Fruit fly (Drosophila melanogaster) whole organism, embryonic: Measurements from ENCODE around the gene CaBP1.

Source experiments
- Blimp-1 ChIP-seq: fragments of 200-800 bp; sonication (Bioruptor generic); optimal IDR thresholded peaks from 3 replicates; lab custom pipeline; 2018; ENCODE audit warnings: missing biosample characterization, missing genetic modification characterization, mild to moderate bottlenecking, moderate library complexity, missing genetic modification reagents
- CG10654 ChIP-seq: fragments of 200-800 bp; sonication (Bioruptor generic); optimal IDR thresholded peaks from 2 replicates; lab custom pipeline; 2016; ENCODE audit warnings: missing biosample characterization, missing genetic modification characterization
- CG11247 ChIP-seq: fragments of 200-800 bp; sonication (Bioruptor generic); IDR thresholded peaks from 2 replicates; pipeline ENCODE4 v1.3.6; 2022; ENCODE audit warnings: missing biosample characterization, missing genetic modification characterization
- CG12219 ChIP-seq: fragments of 200-800 bp; sonication (Bioruptor generic); optimal IDR thresholded peaks from 3 replicates; lab custom pipeline; 2018; ENCODE audit warnings: missing biosample characterization, mild to moderate bottlenecking, missing genetic modification characterization
- CG13287 ChIP-seq: fragments of 200-800 bp; sonication (Bioruptor generic); IDR thresholded peaks from 2 replicates; pipeline ENCODE4 v1.3.6; 2022; ENCODE audit warnings: missing biosample characterization, missing genetic modification characterization; ENCODE audit not compliant: partially characterized antibody
- CG13624 ChIP-seq: fragments of 200-800 bp; sonication (Bioruptor generic); optimal IDR thresholded peaks from 2 replicates; lab custom pipeline; 2016; ENCODE audit warnings: missing biosample characterization, missing genetic modification characterization
- CG15696 ChIP-seq: fragments of 200-800 bp; sonication (Bioruptor generic); optimal IDR thresholded peaks from 2 replicates; lab custom pipeline; 2019; ENCODE audit warnings: missing biosample characterization, mild to moderate bottlenecking, missing genetic modification characterization, moderate library complexity
- CG1602 ChIP-seq: fragments of 200-800 bp; sonication (Bioruptor generic); optimal IDR thresholded peaks from 3 replicates; lab custom pipeline; 2016; ENCODE audit warnings: missing biosample characterization, missing genetic modification characterization
- CG17385 ChIP-seq: fragments of 200-800 bp; sonication (Bioruptor generic); optimal IDR thresholded peaks from 3 replicates; lab custom pipeline; 2018; ENCODE audit warnings: missing biosample characterization, mild to moderate bottlenecking, missing genetic modification characterization
- CG17912 ChIP-seq: fragments of 200-800 bp; sonication (Bioruptor generic); optimal IDR thresholded peaks from 2 replicates; lab custom pipeline; 2018; ENCODE audit warnings: missing biosample characterization, mild to moderate bottlenecking, missing genetic modification characterization
- CG18262 ChIP-seq: fragments of 200-800 bp; optimal IDR thresholded peaks from 3 replicates; lab custom pipeline; 2019; ENCODE audit warnings: missing biosample characterization, mild to moderate bottlenecking, missing genetic modification characterization, moderate library complexity
- CG2678 ChIP-seq: fragments of 200-800 bp; sonication (Bioruptor generic); optimal IDR thresholded peaks from 3 replicates; lab custom pipeline; 2019; ENCODE audit warnings: missing biosample characterization, mild to moderate bottlenecking, missing genetic modification characterization, moderate library complexity
- CG31441 ChIP-seq: fragments of 200-800 bp; sonication (Bioruptor generic); IDR thresholded peaks from 2 replicates; pipeline ENCODE4 v1.3.6; 2022; ENCODE audit warnings: missing biosample characterization, missing genetic modification characterization
- CG34224 ChIP-seq: fragments of 200-800 bp; sonication (Bioruptor generic); IDR thresholded peaks from 3 replicates; pipeline ENCODE4 v1.3.6; 2022; ENCODE audit warnings: missing biosample characterization, missing genetic modification characterization; ENCODE audit not compliant: partially characterized antibody
- CG4404 ChIP-seq: fragments of 200-800 bp; sonication (Bioruptor generic); IDR thresholded peaks from 2 replicates; pipeline ENCODE4 v1.3.6; 2022; ENCODE audit warnings: missing biosample characterization, missing genetic modification characterization
- CG4730 ChIP-seq: fragments of 200-800 bp; sonication (Bioruptor generic); IDR thresholded peaks from 2 replicates; pipeline ENCODE4 v1.3.6; 2022; ENCODE audit warnings: missing biosample characterization, missing genetic modification characterization
- CG6689 ChIP-seq: fragments of 200-800 bp; sonication (Bioruptor generic); IDR thresholded peaks from 2 replicates; pipeline ENCODE4 v1.3.6; 2022; ENCODE audit warnings: missing biosample characterization, missing genetic modification characterization
- CG8924 ChIP-seq: fragments of 200-800 bp; optimal IDR thresholded peaks from 3 replicates; lab custom pipeline; 2019; ENCODE audit warnings: missing biosample characterization, mild to moderate bottlenecking, missing genetic modification characterization, moderate library complexity
- CG9215 ChIP-seq: fragments of 200-800 bp; sonication (Bioruptor generic); IDR thresholded peaks from 2 replicates; pipeline ENCODE4 v1.3.6; 2022; ENCODE audit warnings: missing biosample characterization, missing genetic modification characterization
- Deaf1 ChIP-seq: fragments of 200-800 bp; optimal IDR thresholded peaks from 3 replicates; lab custom pipeline; 2019; ENCODE audit warnings: missing biosample characterization, mild to moderate bottlenecking, missing genetic modification characterization, moderate library complexity
- Fer3 ChIP-seq: fragments of 200-800 bp; sonication (Bioruptor generic); optimal IDR thresholded peaks from 2 replicates; lab custom pipeline; 2018; ENCODE audit warnings: missing biosample characterization, mild to moderate bottlenecking, missing genetic modification characterization, moderate library complexity
- HHEX ChIP-seq: fragments of 200-800 bp; sonication (Bioruptor generic); optimal IDR thresholded peaks from 3 replicates; lab custom pipeline; 2017; ENCODE audit warnings: missing biosample characterization, mild to moderate bottlenecking, missing genetic modification characterization, missing genetic modification reagents
- HLH54F ChIP-seq: fragments of 200-800 bp; sonication (Bioruptor generic); optimal IDR thresholded peaks from 3 replicates; lab custom pipeline; 2016; ENCODE audit warnings: missing biosample characterization, missing genetic modification characterization
- HmgZ ChIP-seq: fragments of 200-800 bp; sonication (Bioruptor generic); optimal IDR thresholded peaks from 2 replicates; lab custom pipeline; 2018; ENCODE audit warnings: missing biosample characterization, mild to moderate bottlenecking, missing genetic modification characterization
- Hmr ChIP-seq: fragments of 200-800 bp; sonication (Bioruptor generic); optimal IDR thresholded peaks from 3 replicates; lab custom pipeline; 2017; ENCODE audit warnings: mild to moderate bottlenecking, missing biosample characterization, missing genetic modification reagents, missing genetic modification characterization
- Mes4 ChIP-seq: fragments of 200-800 bp; sonication (Bioruptor generic); optimal IDR thresholded peaks from 2 replicates; lab custom pipeline; 2016; ENCODE audit warnings: missing biosample characterization, missing genetic modification characterization
- Nf-YC ChIP-seq: fragments of 200-800 bp; optimal IDR thresholded peaks from 3 replicates; lab custom pipeline; 2019; ENCODE audit warnings: missing biosample characterization, mild to moderate bottlenecking, missing genetic modification characterization, moderate library complexity
- PHDP ChIP-seq: fragments of 200-800 bp; sonication (Bioruptor generic); optimal IDR thresholded peaks from 3 replicates; lab custom pipeline; 2018; ENCODE audit warnings: missing biosample characterization, mild to moderate bottlenecking, missing genetic modification characterization, moderate library complexity
- Usf ChIP-seq: fragments of 200-800 bp; sonication (Bioruptor generic); optimal IDR thresholded peaks from 2 replicates; lab custom pipeline; 2017; ENCODE audit warnings: missing genotype, missing biosample characterization, missing genetic modification characterization
- Xbp1 ChIP-seq: fragments of 200-800 bp; sonication (Bioruptor generic); optimal IDR thresholded peaks from 3 replicates; lab custom pipeline; 2016; ENCODE audit warnings: missing biosample characterization, mild to moderate bottlenecking, missing genetic modification characterization
- bbx ChIP-seq: fragments of 200-800 bp; sonication (Bioruptor generic); IDR thresholded peaks from 2 replicates; pipeline ENCODE4 v1.3.6; 2022; ENCODE audit warnings: missing biosample characterization, missing genetic modification characterization; ENCODE audit not compliant: partially characterized antibody
- dan ChIP-seq: fragments of 200-800 bp; sonication (Bioruptor generic); IDR thresholded peaks from 2 replicates; pipeline ENCODE4 v1.3.6; 2022; ENCODE audit warnings: missing biosample characterization, missing genetic modification characterization
- disco-r ChIP-seq: fragments of 200-800 bp; sonication (Bioruptor generic); optimal IDR thresholded peaks from 2 replicates; lab custom pipeline; 2016; ENCODE audit warnings: missing biosample characterization, missing genetic modification characterization
- dysf ChIP-seq: fragments of 200-800 bp; sonication (Bioruptor generic); IDR thresholded peaks from 3 replicates; pipeline ENCODE4 v1.3.6; 2022; ENCODE audit warnings: missing biosample characterization, missing genetic modification characterization
- eve ChIP-seq, 2 experiments: fragments of >200 bp; optimal IDR thresholded peaks; 2 replicates each; lab custom pipeline; 2017; ENCODE audit warnings: missing biosample characterization in 2 of 2, missing genetic modification characterization in 2 of 2
- fu2 ChIP-seq: fragments of 200-800 bp; sonication (Bioruptor generic); optimal IDR thresholded peaks from 2 replicates; lab custom pipeline; 2016; ENCODE audit warnings: missing biosample characterization, missing genetic modification characterization
- gfzf ChIP-seq: fragments of 200-800 bp; sonication (Bioruptor generic); optimal IDR thresholded peaks from 2 replicates; lab custom pipeline; 2016; ENCODE audit warnings: missing biosample characterization, mild to moderate bottlenecking, missing genetic modification characterization, moderate library complexity
- grn ChIP-seq: fragments of 200-800 bp; sonication (Bioruptor generic); optimal IDR thresholded peaks from 3 replicates; lab custom pipeline; 2017; ENCODE audit warnings: missing biosample characterization, missing genetic modification characterization
- hth ChIP-seq: fragments of >200 bp; optimal IDR thresholded peaks from 2 replicates; lab custom pipeline; 2017; ENCODE audit warnings: inconsistent platforms
- mam ChIP-seq: fragments of 200-800 bp; sonication (Bioruptor generic); optimal IDR thresholded peaks from 3 replicates; lab custom pipeline; 2016; ENCODE audit warnings: missing biosample characterization, missing genetic modification characterization
- nau ChIP-seq: fragments of 200-800 bp; sonication (Bioruptor generic); optimal IDR thresholded peaks from 3 replicates; lab custom pipeline; 2017; ENCODE audit warnings: missing biosample characterization, mild to moderate bottlenecking, missing genetic modification characterization, missing genetic modification reagents
- oc ChIP-seq: fragments of 200-800 bp; sonication (Bioruptor generic); optimal IDR thresholded peaks from 2 replicates; lab custom pipeline; 2018; ENCODE audit warnings: missing biosample characterization, mild to moderate bottlenecking, missing genetic modification characterization, moderate library complexity
- psq ChIP-seq: fragments of 200-800 bp; sonication (Bioruptor generic); optimal IDR thresholded peaks from 2 replicates; lab custom pipeline; 2017; ENCODE audit warnings: missing biosample characterization, missing genetic modification characterization
- slp2 ChIP-seq: fragments of 200-800 bp; sonication (Bioruptor generic); optimal IDR thresholded peaks from 2 replicates; lab custom pipeline; 2016; ENCODE audit warnings: missing biosample characterization, missing genetic modification characterization
- tna ChIP-seq: fragments of 200-800 bp; sonication (Bioruptor generic); IDR thresholded peaks from 2 replicates; pipeline ENCODE4 v1.3.6; 2022; ENCODE audit warnings: missing biosample characterization, missing genetic modification characterization; ENCODE audit not compliant: partially characterized antibody
- trh ChIP-seq: fragments of 200-800 bp; sonication (Bioruptor generic); optimal IDR thresholded peaks from 2 replicates; lab custom pipeline; 2016; ENCODE audit warnings: missing biosample characterization, missing genetic modification characterization
- unpg ChIP-seq: fragments of 200-800 bp; sonication (Bioruptor generic); optimal IDR thresholded peaks from 3 replicates; lab custom pipeline; 2018; ENCODE audit warnings: missing biosample characterization, mild to moderate bottlenecking, missing genetic modification characterization, moderate library complexity
- z ChIP-seq: fragments of 200-800 bp; sonication (Bioruptor generic); IDR thresholded peaks from 3 replicates; pipeline ENCODE4 v1.3.6; 2022; ENCODE audit warnings: missing biosample characterization, missing genetic modification characterization
- zen2 ChIP-seq: fragments of 200-800 bp; sonication (Bioruptor generic); IDR thresholded peaks from 3 replicates; pipeline ENCODE4 v1.3.6; 2022; ENCODE audit warnings: missing biosample characterization, missing genetic modification characterization; ENCODE audit not compliant: partially characterized antibody

CaBP1 gene

DNA sequence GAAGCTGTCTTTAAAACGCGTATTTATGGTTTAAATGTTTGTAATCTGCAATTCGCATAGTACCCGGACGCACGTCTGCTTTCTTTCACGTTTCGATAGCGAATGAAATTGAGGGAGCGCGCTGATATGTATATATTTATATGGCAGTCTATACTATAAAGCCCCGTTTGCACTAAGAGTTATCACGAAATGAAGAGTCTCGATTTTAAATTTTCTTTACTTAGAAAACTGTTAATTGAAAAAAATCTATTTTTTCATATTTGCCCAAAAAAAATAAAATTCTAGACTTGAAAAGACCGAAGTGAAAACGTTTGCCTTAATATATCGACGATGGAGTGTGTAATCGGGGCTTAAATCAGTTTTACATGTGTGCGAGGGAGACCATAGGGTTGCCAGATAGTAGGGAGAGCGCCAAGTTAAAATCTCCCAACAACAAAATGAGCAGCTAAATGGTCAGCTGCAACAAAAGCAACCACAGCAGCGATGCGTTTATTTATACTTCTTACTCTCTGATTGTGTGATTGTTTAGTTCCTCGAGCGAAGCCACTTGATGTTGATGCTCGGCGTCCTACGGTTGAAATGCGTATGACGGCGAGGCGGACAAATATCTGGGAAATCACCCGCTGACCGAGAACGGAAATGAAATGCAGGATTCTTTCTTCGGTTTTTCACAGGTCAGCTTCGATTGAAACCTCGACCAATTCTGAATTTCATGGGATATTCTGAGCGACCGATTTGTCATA lies 30.8 kb downstream of the CaBP1 start, which contains the start of gene cact (continued):
- TF ChIP-seq tna (GFP tag; lab: Robert Waterston, UW) = no peak
- TF ChIP-seq CG12219 (GFP tag; lab: Kevin White, UChicago) = peak; percentile 75
- peak; percentile 77 for TF ChIP-seq grn
- TF ChIP-seq CG13624 = peak; percentile 94
- TF ChIP-seq mam (GFP tag; lab: Kevin White, UChicago) = peak; percentile 95
- TF ChIP-seq CG17385 (GFP tag; lab: Kevin White, UChicago) = peak; percentile 78
- TF ChIP-seq CG4404 (GFP tag; lab: Robert Waterston, UW) = peak; percentile 80
- TF ChIP-seq CG10654 (GFP tag; lab: Kevin White, UChicago) = peak; percentile 86
- peak; percentile 93 for TF ChIP-seq CG2678 (tag; lab: Kevin White, UChicago)
- peak; percentile 89 for TF ChIP-seq CG6689
- TF ChIP-seq HHEX (GFP tag; lab: Kevin White, UChicago) = peak; percentile 89
- TF ChIP-seq HLH54F = peak; percentile 95
- peak; percentile 96 for TF ChIP-seq Xbp1 (GFP tag; lab: Kevin White, UChicago)
- peak; percentile 89 for TF ChIP-seq Mes4 (GFP tag; lab: Kevin White, UChicago)
- peak in 1 of 2 experiments; percentile 90 for TF ChIP-seq eve (GFP tag; optimal IDR thresholded peaks at IDR 0.05; lab: Kevin White, UChicago)
- TF ChIP-seq CG11247 (GFP tag; lab: Robert Waterston, UW) = peak; percentile 85
- TF ChIP-seq gfzf (GFP tag; lab: Kevin White, UChicago) = peak; percentile 46
- TF ChIP-seq disco-r (GFP tag; lab: Kevin White, UChicago) = peak; percentile 92
- peak; percentile 80 for TF ChIP-seq Usf (GFP tag; lab: Kevin White, UChicago)
- no peak for TF ChIP-seq zen2 (GFP tag; lab: Robert Waterston, UW)
- peak; percentile 72 for TF ChIP-seq psq (GFP tag; lab: Kevin White, UChicago)
- peak; percentile 66 for TF ChIP-seq CG17912 (GFP tag; lab: Kevin White, UChicago)
- TF ChIP-seq nau (GFP tag; lab: Kevin White, UChicago) = peak; percentile 83
- no peak for TF ChIP-seq hth (lab: Kevin White, UChicago)
- TF ChIP-seq oc (tag; lab: Kevin White, UChicago) = peak; percentile 91
- peak; percentile 94 for TF ChIP-seq fu2 (GFP tag; lab: Kevin White, UChicago)
- TF ChIP-seq dan (GFP tag; lab: Robert Waterston, UW) = no peak
- TF ChIP-seq CG8924 = peak; percentile 95
- peak; percentile 88 for TF ChIP-seq CG15696 (tag; lab: Kevin White, UChicago)
- TF ChIP-seq Nf-YC (tag; lab: Kevin White, UChicago) = peak; percentile 84
- TF ChIP-seq CG4730 (GFP tag; lab: Robert Waterston, UW) = peak; percentile 83
- TF ChIP-seq bbx = no peak
- peak; percentile 85 for TF ChIP-seq CG9215 (GFP tag; lab: Robert Waterston, UW)
- TF ChIP-seq PHDP = peak; percentile 95
- peak; percentile 93 for TF ChIP-seq slp2
- TF ChIP-seq HmgZ (tag; lab: Kevin White, UChicago) = peak; percentile 95
- TF ChIP-seq CG1602 = peak; percentile 93
- peak; percentile 86 for TF ChIP-seq trh (GFP tag; lab: Kevin White, UChicago)
- peak; percentile 91 for TF ChIP-seq dysf (GFP tag; lab: Robert Waterston, UW)
- peak; percentile 93 for TF ChIP-seq Hmr (GFP tag; lab: Kevin White, UChicago)
- peak; percentile 87 for TF ChIP-seq CG31441
- TF ChIP-seq Deaf1 (tag; lab: Kevin White, UChicago) = peak; percentile 73
- peak; percentile 95 for TF ChIP-seq unpg (GFP tag; lab: Kevin White, UChicago)
- peak; percentile 68 for TF ChIP-seq CG13287 (GFP tag; lab: Robert Waterston, UW)
- peak; percentile 94 for TF ChIP-seq CG18262 (tag; lab: Kevin White, UChicago)
- no peak for TF ChIP-seq CG34224 (GFP tag; lab: Robert Waterston, UW)
- TF ChIP-seq Fer3 (tag; lab: Kevin White, UChicago) = peak; percentile 93
- TF ChIP-seq z (GFP tag; lab: Robert Waterston, UW) = 0 out of 3 replicates have a peak, but pooled peaks have one; percentile 14
- peak; percentile 89 for TF ChIP-seq Blimp-1 (GFP tag; lab: Kevin White, UChicago)
